Fruit fly (Drosophila melanogaster) whole organism, embryonic: ENCODE data around the gene CG7362.
A peak's percentile ranks its signal among the peaks of the same experiment; 100 is the strongest.

ENCODE experiments used
- B-H1 ChIP-seq: fragments of 200-800 bp; sonication (Bioruptor generic); IDR thresholded peaks from 3 replicates; pipeline ENCODE4 v1.3.6; 2022; ENCODE audit warnings: missing biosample characterization, missing genetic modification characterization
- Blimp-1 ChIP-seq: fragments of 200-800 bp; sonication (Bioruptor generic); optimal IDR thresholded peaks from 3 replicates; lab custom pipeline; 2018; ENCODE audit warnings: missing biosample characterization, missing genetic modification characterization, mild to moderate bottlenecking, moderate library complexity, missing genetic modification reagents
- CG10267 ChIP-seq: fragments of 200-800 bp; sonication (Bioruptor generic); optimal IDR thresholded peaks from 2 replicates; lab custom pipeline; 2018; ENCODE audit warnings: missing biosample characterization, mild to moderate bottlenecking, missing genetic modification characterization, moderate library complexity
- CG10321 ChIP-seq: fragments of 200-800 bp; sonication (Bioruptor generic); IDR thresholded peaks from 2 replicates; pipeline ENCODE4 v1.3.6; 2022; ENCODE audit warnings: missing biosample characterization, missing genetic modification characterization
- CG10654 ChIP-seq: fragments of 200-800 bp; sonication (Bioruptor generic); optimal IDR thresholded peaks from 2 replicates; lab custom pipeline; 2016; ENCODE audit warnings: missing biosample characterization, missing genetic modification characterization
- CG11093 ChIP-seq: fragments of 200-800 bp; sonication (Bioruptor generic); IDR thresholded peaks from 3 replicates; pipeline ENCODE4 v1.3.6; 2022; ENCODE audit warnings: missing biosample characterization, missing genetic modification characterization
- CG11247 ChIP-seq: fragments of 200-800 bp; sonication (Bioruptor generic); IDR thresholded peaks from 2 replicates; pipeline ENCODE4 v1.3.6; 2022; ENCODE audit warnings: missing biosample characterization, missing genetic modification characterization
- CG11504 ChIP-seq: fragments of 200-800 bp; sonication (Bioruptor generic); optimal IDR thresholded peaks from 3 replicates; lab custom pipeline; 2019; ENCODE audit warnings: missing biosample characterization, mild to moderate bottlenecking, missing genetic modification characterization, moderate library complexity
- CG11560 ChIP-seq: fragments of 200-800 bp; sonication (Bioruptor generic); IDR thresholded peaks from 3 replicates; pipeline ENCODE4 v1.3.6; 2022; ENCODE audit warnings: missing biosample characterization, missing genetic modification characterization
- CG14050 ChIP-seq: fragments of 200-800 bp; sonication (Bioruptor generic); IDR thresholded peaks from 3 replicates; pipeline ENCODE4 v1.3.6; 2022; ENCODE audit warnings: missing biosample characterization, missing genetic modification characterization
- CG15696 ChIP-seq: fragments of 200-800 bp; sonication (Bioruptor generic); optimal IDR thresholded peaks from 2 replicates; lab custom pipeline; 2019; ENCODE audit warnings: missing biosample characterization, mild to moderate bottlenecking, missing genetic modification characterization, moderate library complexity
- CG30431 ChIP-seq: fragments of 200-800 bp; sonication (Bioruptor generic); optimal IDR thresholded peaks from 2 replicates; lab custom pipeline; 2017; ENCODE audit warnings: missing biosample characterization, missing genetic modification characterization
- CG32532 ChIP-seq: fragments of 200-800 bp; sonication (Bioruptor generic); IDR thresholded peaks from 2 replicates; pipeline ENCODE4 v1.3.6; 2022; ENCODE audit warnings: missing biosample characterization, missing genetic modification characterization
- CG34224 ChIP-seq: fragments of 200-800 bp; sonication (Bioruptor generic); IDR thresholded peaks from 3 replicates; pipeline ENCODE4 v1.3.6; 2022; ENCODE audit warnings: missing biosample characterization, missing genetic modification characterization; ENCODE audit not compliant: partially characterized antibody
- CG4854 ChIP-seq: fragments of 200-800 bp; sonication (Bioruptor generic); optimal IDR thresholded peaks from 2 replicates; lab custom pipeline; 2016; ENCODE audit warnings: missing biosample characterization, missing genetic modification characterization, inconsistent platforms
- CG6689 ChIP-seq: fragments of 200-800 bp; sonication (Bioruptor generic); IDR thresholded peaks from 2 replicates; pipeline ENCODE4 v1.3.6; 2022; ENCODE audit warnings: missing biosample characterization, missing genetic modification characterization
- CG6765 ChIP-seq: fragments of 200-800 bp; sonication (Bioruptor generic); optimal IDR thresholded peaks from 3 replicates; lab custom pipeline; 2017; ENCODE audit warnings: missing biosample characterization, mild to moderate bottlenecking, missing genetic modification characterization
- CG7372 ChIP-seq: fragments of 200-800 bp; sonication (Bioruptor generic); IDR thresholded peaks from 2 replicates; pipeline ENCODE4 v1.3.6; 2022; ENCODE audit warnings: missing biosample characterization, missing genetic modification characterization
- CG8924 ChIP-seq: fragments of 200-800 bp; optimal IDR thresholded peaks from 3 replicates; lab custom pipeline; 2019; ENCODE audit warnings: missing biosample characterization, mild to moderate bottlenecking, missing genetic modification characterization, moderate library complexity
- CG9727 ChIP-seq: fragments of 200-800 bp; sonication (Bioruptor generic); optimal IDR thresholded peaks from 3 replicates; lab custom pipeline; 2017; ENCODE audit warnings: missing biosample characterization, mild to moderate bottlenecking, missing genetic modification characterization
- CG9876 ChIP-seq: fragments of 200-800 bp; sonication (Bioruptor generic); optimal IDR thresholded peaks from 2 replicates; lab custom pipeline; 2016; ENCODE audit warnings: missing biosample characterization, missing genetic modification characterization
- Dref ChIP-seq: fragments of 200-800 bp; sonication (Bioruptor generic); IDR thresholded peaks from 2 replicates; pipeline ENCODE4 v1.3.6; 2022; ENCODE audit warnings: missing biosample characterization, missing genetic modification characterization
- Hand ChIP-seq: fragments of 200-800 bp; sonication (Bioruptor generic); optimal IDR thresholded peaks from 2 replicates; lab custom pipeline; 2017; ENCODE audit warnings: mild to moderate bottlenecking, missing biosample characterization, missing genetic modification reagents, missing genetic modification characterization
- HmgZ ChIP-seq: fragments of 200-800 bp; sonication (Bioruptor generic); optimal IDR thresholded peaks from 2 replicates; lab custom pipeline; 2018; ENCODE audit warnings: missing biosample characterization, mild to moderate bottlenecking, missing genetic modification characterization
- Hmr ChIP-seq: fragments of 200-800 bp; sonication (Bioruptor generic); optimal IDR thresholded peaks from 3 replicates; lab custom pipeline; 2017; ENCODE audit warnings: mild to moderate bottlenecking, missing biosample characterization, missing genetic modification reagents, missing genetic modification characterization
- Hsf ChIP-seq: fragments of 200-800 bp; sonication (Bioruptor generic); optimal IDR thresholded peaks from 3 replicates; lab custom pipeline; 2016; ENCODE audit warnings: missing biosample characterization, missing genetic modification characterization
- Lhr ChIP-seq: fragments of 200-800 bp; sonication (Bioruptor generic); optimal IDR thresholded peaks from 3 replicates; lab custom pipeline; 2017; ENCODE audit warnings: mild to moderate bottlenecking, missing biosample characterization, missing genetic modification reagents, missing genetic modification characterization
- Max ChIP-seq: fragments of 200-800 bp; sonication (Bioruptor generic); optimal IDR thresholded peaks from 2 replicates; lab custom pipeline; 2016; ENCODE audit warnings: missing biosample characterization, mild to moderate bottlenecking, missing genetic modification characterization
- Med ChIP-seq: fragments of 200-800 bp; sonication (Bioruptor generic); peaks from one replicate; lab custom pipeline; 2016; ENCODE audit warnings: missing biosample characterization, missing genetic modification characterization, mild to moderate bottlenecking, inconsistent platforms, moderate library complexity
- Mes4 ChIP-seq: fragments of 200-800 bp; sonication (Bioruptor generic); optimal IDR thresholded peaks from 2 replicates; lab custom pipeline; 2016; ENCODE audit warnings: missing biosample characterization, missing genetic modification characterization
- Opbp ChIP-seq: fragments of 200-800 bp; sonication (Bioruptor generic); IDR thresholded peaks from 3 replicates; pipeline ENCODE4 v1.3.6; 2022; ENCODE audit warnings: missing biosample characterization, missing genetic modification characterization; ENCODE audit not compliant: partially characterized antibody
- Stat92E ChIP-seq, 3 experiments: fragments of >200 bp in 2 of 3; fragments of 200-800 bp in 1 of 3; sonication (Bioruptor generic) in 1 of 3; optimal IDR thresholded peaks; 2 replicates each; lab custom pipeline; 2017 to 2019; ENCODE audit warnings: missing biosample characterization in 3 of 3, missing genetic modification characterization in 3 of 3, mild to moderate bottlenecking in 1 of 3, moderate library complexity in 1 of 3
- ci ChIP-seq: fragments of 200-800 bp; sonication (Bioruptor generic); IDR thresholded peaks from 3 replicates; pipeline ENCODE4 v1.3.6; 2022; ENCODE audit warnings: missing biosample characterization, missing genetic modification characterization
- dysf ChIP-seq: fragments of 200-800 bp; sonication (Bioruptor generic); IDR thresholded peaks from 3 replicates; pipeline ENCODE4 v1.3.6; 2022; ENCODE audit warnings: missing biosample characterization, missing genetic modification characterization
- fd3F ChIP-seq: fragments of 200-800 bp; sonication (Bioruptor generic); optimal IDR thresholded peaks from 2 replicates; lab custom pipeline; 2018; ENCODE audit warnings: missing biosample characterization, mild to moderate bottlenecking, missing genetic modification characterization, moderate library complexity
- ind ChIP-seq: fragments of 200-800 bp; sonication (Bioruptor generic); optimal IDR thresholded peaks from 3 replicates; lab custom pipeline; 2016; ENCODE audit warnings: missing biosample characterization, missing genetic modification characterization
- kni ChIP-seq: fragments of 200-800 bp; sonication (Bioruptor generic); optimal IDR thresholded peaks from 3 replicates; lab custom pipeline; 2017; ENCODE audit warnings: mild to moderate bottlenecking, missing biosample characterization, missing genetic modification reagents, missing genetic modification characterization
- lola ChIP-seq, 3 experiments: fragments of >200 bp in 2 of 3; fragments of 200-800 bp in 1 of 3; sonication (Bioruptor generic) in 1 of 3; optimal IDR thresholded peaks; 2 replicates each; lab custom pipeline; 2017 to 2019; ENCODE audit warnings: missing biosample characterization in 3 of 3, missing genetic modification characterization in 3 of 3, mild to moderate bottlenecking in 1 of 3, moderate library complexity in 1 of 3
- luna ChIP-seq: fragments of 200-800 bp; sonication (Bioruptor generic); optimal IDR thresholded peaks from 2 replicates; lab custom pipeline; 2016; ENCODE audit warnings: missing biosample characterization, missing genetic modification characterization
- nom ChIP-seq: fragments of 200-800 bp; sonication (Bioruptor generic); optimal IDR thresholded peaks from 2 replicates; lab custom pipeline; 2017; ENCODE audit warnings: missing biosample characterization, missing genetic modification characterization, mild to moderate bottlenecking, moderate library complexity, missing genetic modification reagents
- prd ChIP-seq, 3 experiments: fragments of >200 bp in 2 of 3; fragments of 200-800 bp in 1 of 3; sonication (Bioruptor generic) in 1 of 3; optimal IDR thresholded peaks in 2 of 3; IDR thresholded peaks in 1 of 3; 2 replicates in 2 of 3; 3 replicates in 1 of 3; pipeline versions ENCODE4 v1.3.6 to Lab custom; 2017 to 2022; ENCODE audit warnings: missing biosample characterization in 1 of 3, missing genetic modification characterization in 1 of 3
- scrt ChIP-seq: fragments of 200-800 bp; sonication (Bioruptor generic); optimal IDR thresholded peaks from 2 replicates; lab custom pipeline; 2018; ENCODE audit warnings: missing biosample characterization, mild to moderate bottlenecking, missing genetic modification characterization, moderate library complexity
- sens ChIP-seq: fragments of 200-800 bp; sonication (Bioruptor generic); peaks from one replicate; lab custom pipeline; 2016; ENCODE audit warnings: missing biosample characterization, missing genetic modification characterization
- sens-2 ChIP-seq: fragments of 200-800 bp; sonication (Bioruptor generic); IDR thresholded peaks from 2 replicates; pipeline ENCODE4 v1.3.6; 2022; ENCODE audit warnings: missing biosample characterization, missing genetic modification characterization
- sna ChIP-seq: fragments of 200-800 bp; sonication (Bioruptor generic); IDR thresholded peaks from 2 replicates; pipeline ENCODE4 v1.3.6; 2022; ENCODE audit warnings: missing biosample characterization, missing genetic modification characterization; ENCODE audit not compliant: partially characterized antibody
- tna ChIP-seq: fragments of 200-800 bp; sonication (Bioruptor generic); IDR thresholded peaks from 2 replicates; pipeline ENCODE4 v1.3.6; 2022; ENCODE audit warnings: missing biosample characterization, missing genetic modification characterization; ENCODE audit not compliant: partially characterized antibody
- ttk ChIP-seq: fragments of 200-800 bp; sonication (Bioruptor generic); IDR thresholded peaks from 2 replicates; pipeline ENCODE4 v2.1.2; 2022; ENCODE audit warnings: missing biosample characterization, missing genetic modification characterization
- zfh2 ChIP-seq: fragments of 200-800 bp; sonication (Bioruptor generic); optimal IDR thresholded peaks from 2 replicates; lab custom pipeline; 2016; ENCODE audit warnings: missing biosample characterization, missing genetic modification characterization

The CG7362 gene

dm6 chr3R:14740658-14741191 lies 13.5 kb downstream of the CG7362 start (continued):
- TF ChIP-seq CG10321 (GFP tag; lab: Robert Waterston, UW): peak; percentile 99
- TF ChIP-seq nom: peak; percentile 84
- peak; percentile 26 for TF ChIP-seq Mes4 (GFP tag; lab: Kevin White, UChicago)
- peak; percentile 85 for TF ChIP-seq ttk
- no peak for TF ChIP-seq CG30431 (GFP tag; lab: Kevin White, UChicago)
- peak; percentile 58; the same call in 1 of the 2 replicates for TF ChIP-seq sens-2
- TF ChIP-seq prd (optimal IDR thresholded peaks at IDR 0.05; lab: Kevin White, UChicago): no peak
- TF ChIP-seq prd (GFP tag; IDR thresholded peaks at IDR 0.05; lab: Robert Waterston, UW): peak; percentile 71; the same call in 2 of the 3 replicates
- peak; percentile 56 for TF ChIP-seq Dref (GFP tag; lab: Robert Waterston, UW)
- TF ChIP-seq CG10267 (tag; lab: Kevin White, UChicago): peak; percentile 94
- TF ChIP-seq CG10654: no peak
- TF ChIP-seq CG14050 (GFP tag; lab: Robert Waterston, UW): no peak; the same call in 2 of the 3 replicates
- TF ChIP-seq zfh2 (GFP tag; lab: Kevin White, UChicago): peak; percentile 80
- TF ChIP-seq luna (GFP tag; lab: Kevin White, UChicago): peak; percentile 36
- TF ChIP-seq CG8924 (tag; lab: Kevin White, UChicago): peak; percentile 46
- TF ChIP-seq CG6765 (GFP tag; lab: Kevin White, UChicago): peak; percentile 52
- peak; percentile 73 for TF ChIP-seq ci (GFP tag; lab: Robert Waterston, UW)
- TF ChIP-seq CG11504 (tag; lab: Kevin White, UChicago): peak; percentile 25
- peak; percentile 46; the same call in 1 of the 2 replicates for TF ChIP-seq CG6689 (GFP tag; lab: Robert Waterston, UW)
- no peak for TF ChIP-seq scrt
- TF ChIP-seq CG11093 (GFP tag; lab: Robert Waterston, UW): no peak
- no peak for TF ChIP-seq Stat92E (GFP tag; optimal IDR thresholded peaks at IDR 0.05; lab: Kevin White, UChicago)
- TF ChIP-seq CG34224: no peak
- TF ChIP-seq ind (GFP tag; lab: Kevin White, UChicago): peak; percentile 56
- TF ChIP-seq CG4854 (GFP tag; lab: Kevin White, UChicago): no peak
- peak; percentile 16 for TF ChIP-seq fd3F
- TF ChIP-seq B-H1 (GFP tag; lab: Robert Waterston, UW): no peak
- peak; percentile 60 for TF ChIP-seq Lhr (GFP tag; lab: Kevin White, UChicago)
- peak; percentile 79 for TF ChIP-seq CG11247 (GFP tag; lab: Robert Waterston, UW)
- TF ChIP-seq Opbp (GFP tag; lab: Robert Waterston, UW): 0 out of 3 replicates have a peak, but pooled peaks have one; percentile 46
- TF ChIP-seq lola (GFP tag; optimal IDR thresholded peaks at IDR 0.05; lab: Kevin White, UChicago): peak in 1 of 3 experiments; percentile 14
- no peak for TF ChIP-seq CG11560 (tag; lab: Robert Waterston, UW)
- peak; percentile 60 for TF ChIP-seq Hsf
- peak; percentile 2 for TF ChIP-seq CG15696 (tag; lab: Kevin White, UChicago)
- peak; percentile 50 for TF ChIP-seq tna (GFP tag; lab: Robert Waterston, UW)
- no peak for TF ChIP-seq sna
- no peak for TF ChIP-seq Blimp-1 (GFP tag; lab: Kevin White, UChicago)
- TF ChIP-seq sens: peak; percentile 89
- TF ChIP-seq Med (GFP tag; lab: Kevin White, UChicago): peak; percentile 97
- peak; percentile 74 for TF ChIP-seq Hmr (GFP tag; lab: Kevin White, UChicago)
- TF ChIP-seq CG9727 (GFP tag; lab: Kevin White, UChicago): peak; percentile 8
- peak; percentile 57 for TF ChIP-seq CG7372 (GFP tag; lab: Robert Waterston, UW)
- TF ChIP-seq CG9876 (GFP tag; lab: Kevin White, UChicago): peak; percentile 76
- TF ChIP-seq dysf (GFP tag; lab: Robert Waterston, UW): peak; percentile 71; the same call in 2 of the 3 replicates
- TF ChIP-seq Hand (GFP tag; lab: Kevin White, UChicago): peak; percentile 7
- peak; percentile 94 for TF ChIP-seq HmgZ (tag; lab: Kevin White, UChicago)
- TF ChIP-seq CG32532: peak; percentile 75
- TF ChIP-seq kni (GFP tag; lab: Kevin White, UChicago): peak; percentile 71
- no peak for TF ChIP-seq Max
